Worm (Caenorhabditis elegans) whole organism, midembryonic: ENCODE measurements around the gene Y32H12A.8.

Source experiments
- T22C8.4 ChIP-seq: fragments of 200-800 bp; sonication (Bioruptor generic); IDR thresholded peaks from 2 replicates; pipeline ENCODE4 v1.3.6; 2022; ENCODE audit warnings: missing genetic modification characterization, missing compliant biosample characterization
- cog-1 ChIP-seq: sonication (generic microtip); optimal IDR thresholded peaks from 2 replicates; lab custom pipeline; 2016; ENCODE audit warnings: missing genetic modification characterization, missing compliant biosample characterization
- flt-1 ChIP-seq: fragments of 200-800 bp; sonication (Bioruptor generic); IDR thresholded peaks from 2 replicates; pipeline ENCODE4 v1.3.6; 2022; ENCODE audit warnings: missing genetic modification characterization, missing compliant biosample characterization
- klf-2 ChIP-seq: fragments of 200-800 bp; sonication (Bioruptor generic); conservative IDR thresholded peaks from 2 replicates; pipeline ENCODE4 v1.3.6; 2022; ENCODE audit warnings: missing genetic modification reagents, missing genetic modification characterization, missing compliant biosample characterization
- med-1 ChIP-seq: sonication (generic microtip); optimal IDR thresholded peaks from 2 replicates; lab custom pipeline; 2017; ENCODE audit warnings: missing genetic modification characterization, mild to moderate bottlenecking, missing compliant biosample characterization, antibody characterized with exemption, missing genetic modification reagents; ENCODE audit not compliant: insufficient read depth
- ref-1 ChIP-seq: fragments of 200-800 bp; sonication (Bioruptor generic); conservative IDR thresholded peaks from 2 replicates; pipeline ENCODE4 v1.3.6; 2022; ENCODE audit warnings: missing genetic modification reagents, missing genetic modification characterization, missing compliant biosample characterization
- tab-1 ChIP-seq: fragments of 200-800 bp; sonication (Bioruptor generic); IDR thresholded peaks from 2 replicates; pipeline ENCODE4 v1.3.6; 2022; ENCODE audit warnings: missing genetic modification characterization, missing compliant biosample characterization
- ztf-29 ChIP-seq: fragments of 200-800 bp; sonication (Bioruptor generic); IDR thresholded peaks from 2 replicates; pipeline ENCODE4 v1.3.6; 2022; ENCODE audit warnings: missing genetic modification reagents, missing genetic modification characterization, missing compliant biosample characterization

DNA sequence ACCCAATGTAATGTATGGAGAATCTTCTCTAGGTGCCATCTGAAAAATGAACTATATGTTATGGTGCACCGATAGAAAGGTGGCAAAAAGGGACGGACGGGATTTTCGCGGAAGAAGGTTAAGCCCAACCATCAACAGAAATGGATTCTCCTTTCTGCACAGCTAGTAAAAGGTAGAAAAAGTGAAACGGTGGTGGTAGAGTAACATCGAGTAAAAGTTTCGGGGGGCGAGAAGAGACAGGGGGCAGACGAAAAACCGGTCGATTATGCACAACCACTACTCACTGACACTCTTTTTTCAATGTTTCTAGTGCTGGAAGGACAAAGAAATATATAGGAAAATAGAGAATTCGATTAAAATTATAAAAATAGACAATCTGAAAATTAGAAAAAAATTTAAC is 13.7 kb upstream of the Y32H12A.8 start:
- TF ChIP-seq flt-1 (GFP tag; lab: Robert Waterston, UW) (no peak), ref-1 (GFP tag; lab: Robert Waterston, UW) (no peak), klf-2 (no peak), ztf-29 (GFP tag; lab: Robert Waterston, UW) (no peak), cog-1 (tag; lab: Kevin White, UChicago) (no peak), med-1 (GFP tag; lab: Kevin White, UChicago) (no peak), tab-1 (no peak), T22C8.4 (no peak)
